Worm (Caenorhabditis elegans): ENCODE data around the gene T24B8.4.

ce11 chrII:9038201-9038600 lies 32.4 kb downstream of the T24B8.4 start, which contains the start of gene gcs-1:
- TF ChIP-seq nfya-1 (tag; optimal IDR thresholded peaks at IDR 0.05) = no peak
- TF ChIP-seq tbx-2 (tag; optimal IDR thresholded peaks at IDR 0.05) = no peak
- TF ChIP-seq ceh-19 (GFP tag; optimal IDR thresholded peaks at IDR 0.05) = no peak
- TF ChIP-seq rnt-1 (tag; optimal IDR thresholded peaks at IDR 0.05) = no peak
- TF ChIP-seq sdc-2 (tag; optimal IDR thresholded peaks at IDR 0.05) = no peak
- TF ChIP-seq gmeb-2 (tag; optimal IDR thresholded peaks at IDR 0.05) = no peak
- no peak for TF ChIP-seq hlh-8 (tag; optimal IDR thresholded peaks at IDR 0.05)
- no peak for TF ChIP-seq npax-4 (tag; optimal IDR thresholded peaks at IDR 0.05)

Data from whole organism, late embryonic.